Fruit fly (Drosophila melanogaster) whole organism, embryonic: ENCODE data around the gene Cka.

Experiments
- ATbp ChIP-seq: fragments of 200-800 bp; sonication (Bioruptor generic); optimal IDR thresholded peaks from 2 replicates; lab custom pipeline; 2017; ENCODE audit warnings: missing biosample characterization, mild to moderate bottlenecking, missing genetic modification characterization, missing genetic modification reagents
- Aef1 ChIP-seq: fragments of 200-800 bp; sonication (Bioruptor generic); IDR thresholded peaks from 3 replicates; pipeline ENCODE4 v1.3.6; 2022; ENCODE audit warnings: missing biosample characterization, missing genetic modification characterization
- Atf-2 ChIP-seq: fragments of 200-800 bp; sonication (Bioruptor generic); optimal IDR thresholded peaks from 2 replicates; lab custom pipeline; 2016; ENCODE audit warnings: missing biosample characterization, missing genetic modification characterization
- CG10321 ChIP-seq: fragments of 200-800 bp; sonication (Bioruptor generic); IDR thresholded peaks from 2 replicates; pipeline ENCODE4 v1.3.6; 2022; ENCODE audit warnings: missing biosample characterization, missing genetic modification characterization
- CG10431 ChIP-seq: fragments of 200-800 bp; sonication (Bioruptor generic); optimal IDR thresholded peaks from 3 replicates; lab custom pipeline; 2018; ENCODE audit warnings: missing biosample characterization, mild to moderate bottlenecking, missing genetic modification characterization
- CG11093 ChIP-seq: fragments of 200-800 bp; sonication (Bioruptor generic); IDR thresholded peaks from 3 replicates; pipeline ENCODE4 v1.3.6; 2022; ENCODE audit warnings: missing biosample characterization, missing genetic modification characterization
- CG11504 ChIP-seq: fragments of 200-800 bp; sonication (Bioruptor generic); optimal IDR thresholded peaks from 3 replicates; lab custom pipeline; 2019; ENCODE audit warnings: missing biosample characterization, mild to moderate bottlenecking, missing genetic modification characterization, moderate library complexity
- CG11695 ChIP-seq: fragments of 200-800 bp; sonication (Bioruptor generic); IDR thresholded peaks from 3 replicates; pipeline ENCODE4 v1.3.6; 2022; ENCODE audit warnings: missing biosample characterization, missing genetic modification characterization
- CG13296 ChIP-seq: fragments of 200-800 bp; sonication (Bioruptor generic); optimal IDR thresholded peaks from 3 replicates; lab custom pipeline; 2018; ENCODE audit warnings: missing biosample characterization, mild to moderate bottlenecking, missing genetic modification characterization
- CG13775 ChIP-seq: fragments of 200-800 bp; sonication (Bioruptor generic); optimal IDR thresholded peaks from 3 replicates; lab custom pipeline; 2017; ENCODE audit warnings: missing biosample characterization, mild to moderate bottlenecking, missing genetic modification characterization
- CG13894 ChIP-seq: fragments of 200-800 bp; sonication (Bioruptor generic); optimal IDR thresholded peaks from 3 replicates; lab custom pipeline; 2018; ENCODE audit warnings: missing biosample characterization, mild to moderate bottlenecking, missing genetic modification characterization, moderate library complexity
- CG15269 ChIP-seq: fragments of 200-800 bp; sonication (Bioruptor generic); optimal IDR thresholded peaks from 2 replicates; lab custom pipeline; 2018; ENCODE audit warnings: missing biosample characterization, mild to moderate bottlenecking, missing genetic modification characterization, moderate library complexity
- CG18599 ChIP-seq: fragments of 200-800 bp; sonication (Bioruptor generic); optimal IDR thresholded peaks from 3 replicates; lab custom pipeline; 2017; ENCODE audit warnings: missing biosample characterization, missing genetic modification characterization, mild to moderate bottlenecking, moderate library complexity, missing genetic modification reagents
- CG18764 ChIP-seq: fragments of 200-800 bp; sonication (Bioruptor generic); optimal IDR thresholded peaks from 3 replicates; lab custom pipeline; 2016; ENCODE audit warnings: missing biosample characterization, missing genetic modification characterization
- CG31388 ChIP-seq: fragments of 200-800 bp; sonication (Bioruptor generic); optimal IDR thresholded peaks from 2 replicates; lab custom pipeline; 2016; ENCODE audit warnings: missing biosample characterization, missing genetic modification characterization
- CG32772 ChIP-seq: fragments of 200-800 bp; sonication (Bioruptor generic); IDR thresholded peaks from 2 replicates; pipeline ENCODE4 v1.3.6; 2022; ENCODE audit warnings: missing biosample characterization, missing genetic modification characterization
- CG3407 ChIP-seq: fragments of 200-800 bp; sonication (Bioruptor generic); optimal IDR thresholded peaks from 2 replicates; lab custom pipeline; 2018; ENCODE audit warnings: missing biosample characterization, mild to moderate bottlenecking, missing genetic modification characterization
- CG3995 ChIP-seq: fragments of 200-800 bp; sonication (Bioruptor generic); optimal IDR thresholded peaks from 3 replicates; lab custom pipeline; 2016; ENCODE audit warnings: missing biosample characterization, missing genetic modification characterization
- CG4282 ChIP-seq: fragments of 200-800 bp; sonication (Bioruptor generic); optimal IDR thresholded peaks from 2 replicates; lab custom pipeline; 2016; ENCODE audit warnings: missing biosample characterization, missing genetic modification characterization
- CG4360 ChIP-seq: fragments of 200-800 bp; sonication (Bioruptor generic); IDR thresholded peaks from 2 replicates; pipeline ENCODE4 v1.3.6; 2022; ENCODE audit warnings: missing biosample characterization, missing genetic modification characterization
- CG4424 ChIP-seq: fragments of 200-800 bp; sonication (Bioruptor generic); optimal IDR thresholded peaks from 3 replicates; lab custom pipeline; 2016; ENCODE audit warnings: missing biosample characterization, missing genetic modification characterization
- CG5245 ChIP-seq: fragments of 200-800 bp; sonication (Bioruptor generic); optimal IDR thresholded peaks from 3 replicates; lab custom pipeline; 2016; ENCODE audit warnings: missing biosample characterization, missing genetic modification characterization
- CG7928 ChIP-seq: fragments of 200-800 bp; sonication (Bioruptor generic); optimal IDR thresholded peaks from 2 replicates; lab custom pipeline; 2017; ENCODE audit warnings: missing biosample characterization, mild to moderate bottlenecking, missing genetic modification characterization
- CG8290 ChIP-seq, 3 experiments: fragments of 200-800 bp; sonication (Bioruptor generic); optimal IDR thresholded peaks; 2 replicates each; lab custom pipeline; 2016 to 2019; ENCODE audit warnings: missing biosample characterization in 3 of 3, missing genetic modification characterization in 3 of 3, mild to moderate bottlenecking in 2 of 3, moderate library complexity in 1 of 3
- Hr39 ChIP-seq: fragments of >200 bp; optimal IDR thresholded peaks from 2 replicates; lab custom pipeline; 2017
- MTF-1 ChIP-seq: fragments of 200-800 bp; sonication (Bioruptor generic); optimal IDR thresholded peaks from 2 replicates; lab custom pipeline; 2018; ENCODE audit warnings: missing biosample characterization, mild to moderate bottlenecking, missing genetic modification characterization, borderline replicate concordance
- Mad ChIP-seq: fragments of 200-800 bp; sonication (Bioruptor generic); optimal IDR thresholded peaks from 2 replicates; lab custom pipeline; 2016; ENCODE audit warnings: missing biosample characterization, missing genetic modification characterization
- PHDP ChIP-seq: fragments of 200-800 bp; sonication (Bioruptor generic); optimal IDR thresholded peaks from 3 replicates; lab custom pipeline; 2018; ENCODE audit warnings: missing biosample characterization, mild to moderate bottlenecking, missing genetic modification characterization, moderate library complexity
- Tbp ChIP-seq: fragments of >200 bp; optimal IDR thresholded peaks from 2 replicates; lab custom pipeline; 2018; ENCODE audit warnings: missing biosample characterization, missing genetic modification characterization
- ash1 ChIP-seq: fragments of 200-800 bp; sonication (Bioruptor generic); optimal IDR thresholded peaks from 2 replicates; lab custom pipeline; 2018; ENCODE audit warnings: missing biosample characterization, mild to moderate bottlenecking, missing genetic modification characterization
- cas ChIP-seq: fragments of 200-800 bp; sonication (Bioruptor generic); IDR thresholded peaks from 2 replicates; pipeline ENCODE4 v1.3.6; 2022; ENCODE audit warnings: missing biosample characterization, missing genetic modification characterization
- chif ChIP-seq, 2 experiments: fragments of 200-800 bp; sonication (Bioruptor generic); optimal IDR thresholded peaks; 3 replicates each; lab custom pipeline; 2016; ENCODE audit warnings: missing biosample characterization in 2 of 2, missing genetic modification characterization in 2 of 2
- corto ChIP-seq: fragments of 200-800 bp; sonication (Bioruptor generic); optimal IDR thresholded peaks from 2 replicates; lab custom pipeline; 2016; ENCODE audit warnings: missing biosample characterization, mild to moderate bottlenecking, missing genetic modification characterization, moderate library complexity
- crc ChIP-seq: fragments of 200-800 bp; sonication (Bioruptor generic); optimal IDR thresholded peaks from 2 replicates; lab custom pipeline; 2016; ENCODE audit warnings: missing biosample characterization, missing genetic modification characterization
- dati ChIP-seq: fragments of 200-800 bp; sonication (Bioruptor generic); IDR thresholded peaks from 2 replicates; pipeline ENCODE4 v1.3.6; 2022; ENCODE audit warnings: missing biosample characterization, missing genetic modification characterization
- dm ChIP-seq: fragments of 200-800 bp; sonication (Bioruptor generic); optimal IDR thresholded peaks from 3 replicates; lab custom pipeline; 2016; ENCODE audit warnings: missing biosample characterization, missing genetic modification characterization
- en ChIP-seq: fragments of 200-800 bp; sonication (Bioruptor generic); optimal IDR thresholded peaks from 2 replicates; lab custom pipeline; 2016; ENCODE audit warnings: missing biosample characterization, missing genetic modification characterization
- exex ChIP-seq: fragments of 200-800 bp; sonication (Bioruptor generic); optimal IDR thresholded peaks from 4 replicates; lab custom pipeline; 2018; ENCODE audit warnings: missing biosample characterization, mild to moderate bottlenecking, missing genetic modification characterization, moderate library complexity
- gce ChIP-seq: fragments of 200-800 bp; sonication (Bioruptor generic); IDR thresholded peaks from 3 replicates; pipeline ENCODE4 v1.3.6; 2022; ENCODE audit warnings: missing biosample characterization, missing genetic modification characterization
- gem ChIP-seq: fragments of 200-800 bp; sonication (Bioruptor generic); optimal IDR thresholded peaks from 2 replicates; lab custom pipeline; 2019; ENCODE audit warnings: missing biosample characterization, mild to moderate bottlenecking, missing genetic modification characterization, moderate library complexity
- ham ChIP-seq: fragments of 200-800 bp; sonication (Bioruptor generic); IDR thresholded peaks from 2 replicates; pipeline ENCODE4 v1.3.6; 2022; ENCODE audit warnings: missing biosample characterization, missing genetic modification characterization
- lmd ChIP-seq: fragments of 200-800 bp; sonication (Bioruptor generic); IDR thresholded peaks from 2 replicates; pipeline ENCODE4 v1.3.6; 2022; ENCODE audit warnings: missing biosample characterization, missing genetic modification characterization
- nerfin-1 ChIP-seq: fragments of 200-800 bp; sonication (Bioruptor generic); optimal IDR thresholded peaks from 3 replicates; lab custom pipeline; 2019; ENCODE audit warnings: missing biosample characterization, mild to moderate bottlenecking, missing genetic modification characterization, moderate library complexity
- nmo ChIP-seq: fragments of 200-800 bp; sonication (Bioruptor generic); optimal IDR thresholded peaks from 2 replicates; lab custom pipeline; 2018; ENCODE audit warnings: missing biosample characterization, mild to moderate bottlenecking, missing genetic modification characterization, moderate library complexity
- nom ChIP-seq: fragments of 200-800 bp; sonication (Bioruptor generic); optimal IDR thresholded peaks from 2 replicates; lab custom pipeline; 2017; ENCODE audit warnings: missing biosample characterization, missing genetic modification characterization, mild to moderate bottlenecking, moderate library complexity, missing genetic modification reagents
- sens-2 ChIP-seq: fragments of 200-800 bp; sonication (Bioruptor generic); IDR thresholded peaks from 2 replicates; pipeline ENCODE4 v1.3.6; 2022; ENCODE audit warnings: missing biosample characterization, missing genetic modification characterization
- sqz ChIP-seq: fragments of 200-800 bp; sonication (Bioruptor generic); optimal IDR thresholded peaks from 3 replicates; lab custom pipeline; 2018; ENCODE audit warnings: missing biosample characterization, mild to moderate bottlenecking, missing genetic modification characterization
- trem ChIP-seq: fragments of 200-800 bp; optimal IDR thresholded peaks from 3 replicates; lab custom pipeline; 2019; ENCODE audit warnings: missing biosample characterization, mild to moderate bottlenecking, missing genetic modification characterization, moderate library complexity
- trh ChIP-seq: fragments of 200-800 bp; sonication (Bioruptor generic); optimal IDR thresholded peaks from 2 replicates; lab custom pipeline; 2016; ENCODE audit warnings: missing biosample characterization, missing genetic modification characterization

The Cka gene

dm6 chr2L:8081640-8082485, 51.3 kb downstream of the Cka start (continued):
- TF ChIP-seq exex (tag; lab: Kevin White, UChicago) (no peak), CG15269 (tag; lab: Kevin White, UChicago) (peak; percentile 87), CG13894 (tag; lab: Kevin White, UChicago) (no peak), CG4282 (GFP tag; lab: Kevin White, UChicago) (no peak), PHDP (tag; lab: Kevin White, UChicago) (peak; percentile 84), CG7928 (GFP tag; lab: Kevin White, UChicago) (no peak), ash1 (GFP tag; lab: Kevin White, UChicago) (no peak), CG32772 (GFP tag; lab: Robert Waterston, UW) (no peak), nerfin-1 (tag; lab: Kevin White, UChicago) (peak; percentile 58), CG4360 (GFP tag; lab: Robert Waterston, UW) (no peak), sens-2 (GFP tag; lab: Robert Waterston, UW) (no peak; the same call in 1 of the 2 replicates), CG18764 (GFP tag; lab: Kevin White, UChicago) (no peak), Aef1 (GFP tag; lab: Robert Waterston, UW) (no peak), corto (GFP tag; lab: Kevin White, UChicago) (no peak), CG8290 (GFP tag; optimal IDR thresholded peaks at IDR 0.05; lab: Kevin White, UChicago) (peak; percentile 47), CG8290 (tag; optimal IDR thresholded peaks at IDR 0.05; lab: Kevin White, UChicago) (peak in 1 of 2 experiments; percentile 1), CG31388 (no peak), CG13296 (no peak), trh (GFP tag; lab: Kevin White, UChicago) (peak; percentile 74), crc (GFP tag; lab: Kevin White, UChicago) (no peak), en (GFP tag; lab: Kevin White, UChicago) (no peak), nmo (GFP tag; lab: Kevin White, UChicago) (peak; percentile 76), CG11504 (tag; lab: Kevin White, UChicago) (peak; percentile 91), gem (peak; percentile 94), CG18599 (GFP tag; lab: Kevin White, UChicago) (no peak), CG4424 (GFP tag; lab: Kevin White, UChicago) (peak; percentile 64), gce (GFP tag; lab: Robert Waterston, UW) (no peak), MTF-1 (GFP tag; lab: Kevin White, UChicago) (no peak), sqz (GFP tag; lab: Kevin White, UChicago) (peak; percentile 63), Hr39 (lab: Kevin White, UChicago) (no peak), CG11093 (GFP tag; lab: Robert Waterston, UW) (0 out of 3 replicates have a peak, but pooled peaks have one; percentile 19), ATbp (GFP tag; lab: Kevin White, UChicago) (peak; percentile 81), cas (GFP tag; lab: Robert Waterston, UW) (no peak), nom (no peak), Mad (GFP tag; lab: Kevin White, UChicago) (peak; percentile 62), CG10321 (GFP tag; lab: Robert Waterston, UW) (peak; percentile 45; the same call in 1 of the 2 replicates), CG3407 (GFP tag; lab: Kevin White, UChicago) (peak; percentile 80), CG13775 (GFP tag; lab: Kevin White, UChicago) (peak; percentile 87), CG3995 (GFP tag; lab: Kevin White, UChicago) (no peak), lmd (GFP tag; lab: Robert Waterston, UW) (peak; percentile 91), CG10431 (peak; percentile 23), CG11695 (GFP tag; lab: Robert Waterston, UW) (peak; percentile 88), ham (GFP tag; lab: Robert Waterston, UW) (peak; percentile 55; the same call in 1 of the 2 replicates), trem (tag; lab: Kevin White, UChicago) (peak; percentile 67), dati (GFP tag; lab: Robert Waterston, UW) (no peak), Atf-2 (no peak), CG5245 (peak; percentile 1), Tbp (no peak), chif (GFP tag; optimal IDR thresholded peaks at IDR 0.05; lab: Kevin White, UChicago) (peak in 1 of 2 experiments; percentile 55), dm (GFP tag; lab: Kevin White, UChicago) (no peak)
